Fruit fly (Drosophila melanogaster) whole organism, embryonic: ENCODE results near the gene uif.

Source experiments
- Abd-B ChIP-seq: fragments of 200-800 bp; sonication (Bioruptor generic); optimal IDR thresholded peaks from 2 replicates; lab custom pipeline; 2018; ENCODE audit warnings: missing biosample characterization, mild to moderate bottlenecking, missing genetic modification characterization, moderate library complexity
- Antp ChIP-seq: fragments of 200-800 bp; sonication (Bioruptor generic); optimal IDR thresholded peaks from 3 replicates; lab custom pipeline; 2016; ENCODE audit warnings: missing biosample characterization, missing genetic modification characterization
- BEAF-32 ChIP-seq: fragments of 200-800 bp; sonication (Bioruptor generic); optimal IDR thresholded peaks from 3 replicates; lab custom pipeline; 2017; ENCODE audit warnings: missing biosample characterization, missing genetic modification characterization, mild to moderate bottlenecking, moderate library complexity, missing genetic modification reagents
- Bgb ChIP-seq: fragments of 200-800 bp; sonication (Bioruptor generic); IDR thresholded peaks from 2 replicates; pipeline ENCODE4 v1.3.6; 2022; ENCODE audit warnings: missing biosample characterization, missing genetic modification characterization; ENCODE audit not compliant: partially characterized antibody
- Blimp-1 ChIP-seq: fragments of 200-800 bp; sonication (Bioruptor generic); optimal IDR thresholded peaks from 3 replicates; lab custom pipeline; 2018; ENCODE audit warnings: missing biosample characterization, missing genetic modification characterization, mild to moderate bottlenecking, moderate library complexity, missing genetic modification reagents
- CG10366 ChIP-seq: fragments of 200-800 bp; sonication (Bioruptor generic); IDR thresholded peaks from 2 replicates; pipeline ENCODE4 v1.3.6; 2022; ENCODE audit warnings: missing biosample characterization, missing genetic modification characterization
- CG11398 ChIP-seq: fragments of 200-800 bp; sonication (Bioruptor generic); optimal IDR thresholded peaks from 2 replicates; lab custom pipeline; 2016; ENCODE audit warnings: missing biosample characterization, missing genetic modification characterization
- CG12391 ChIP-seq: fragments of 200-800 bp; sonication (Bioruptor generic); optimal IDR thresholded peaks from 3 replicates; lab custom pipeline; 2018; ENCODE audit warnings: missing biosample characterization, mild to moderate bottlenecking, missing genetic modification characterization, moderate library complexity
- CG12659 ChIP-seq: fragments of 200-800 bp; sonication (Bioruptor generic); optimal IDR thresholded peaks from 3 replicates; lab custom pipeline; 2017; ENCODE audit warnings: mild to moderate bottlenecking, missing biosample characterization, missing genetic modification reagents, missing genetic modification characterization
- CG13123 ChIP-seq: fragments of 200-800 bp; sonication (Bioruptor generic); optimal IDR thresholded peaks from 2 replicates; lab custom pipeline; 2016; ENCODE audit warnings: missing biosample characterization, missing genetic modification characterization
- CG15514 ChIP-seq: fragments of 200-800 bp; sonication (Bioruptor generic); optimal IDR thresholded peaks from 3 replicates; lab custom pipeline; 2017; ENCODE audit warnings: missing biosample characterization, missing genetic modification characterization, mild to moderate bottlenecking, moderate library complexity, missing genetic modification reagents
- CG15601 ChIP-seq: fragments of 200-800 bp; sonication (Bioruptor generic); optimal IDR thresholded peaks from 3 replicates; lab custom pipeline; 2019; ENCODE audit warnings: missing biosample characterization, mild to moderate bottlenecking, missing genetic modification characterization, moderate library complexity
- CG1647 ChIP-seq: fragments of 200-800 bp; sonication (Bioruptor generic); optimal IDR thresholded peaks from 3 replicates; lab custom pipeline; 2016; ENCODE audit warnings: missing biosample characterization, missing genetic modification characterization
- CG16779 ChIP-seq: fragments of 200-800 bp; sonication (Bioruptor generic); IDR thresholded peaks from 2 replicates; pipeline ENCODE4 v1.3.6; 2022; ENCODE audit warnings: missing biosample characterization, missing genetic modification characterization
- CG17385 ChIP-seq: fragments of 200-800 bp; sonication (Bioruptor generic); optimal IDR thresholded peaks from 3 replicates; lab custom pipeline; 2018; ENCODE audit warnings: missing biosample characterization, mild to moderate bottlenecking, missing genetic modification characterization
- CG17802 ChIP-seq: fragments of 200-800 bp; sonication (Bioruptor generic); optimal IDR thresholded peaks from 2 replicates; lab custom pipeline; 2018; ENCODE audit warnings: missing biosample characterization, mild to moderate bottlenecking, missing genetic modification characterization, moderate library complexity
- CG2875 ChIP-seq: fragments of 200-800 bp; sonication (Bioruptor generic); optimal IDR thresholded peaks from 2 replicates; lab custom pipeline; 2017; ENCODE audit warnings: missing biosample characterization, mild to moderate bottlenecking, missing genetic modification characterization, missing genetic modification reagents
- CG2889 ChIP-seq: fragments of 200-800 bp; sonication (Bioruptor generic); IDR thresholded peaks from 3 replicates; pipeline ENCODE4 v1.3.6; 2022; ENCODE audit warnings: missing biosample characterization, missing genetic modification characterization
- CG34224 ChIP-seq: fragments of 200-800 bp; sonication (Bioruptor generic); IDR thresholded peaks from 3 replicates; pipeline ENCODE4 v1.3.6; 2022; ENCODE audit warnings: missing biosample characterization, missing genetic modification characterization; ENCODE audit not compliant: partially characterized antibody
- CG4282 ChIP-seq: fragments of 200-800 bp; sonication (Bioruptor generic); optimal IDR thresholded peaks from 2 replicates; lab custom pipeline; 2016; ENCODE audit warnings: missing biosample characterization, missing genetic modification characterization
- CG4707 ChIP-seq: fragments of 200-800 bp; sonication (Bioruptor generic); optimal IDR thresholded peaks from 2 replicates; lab custom pipeline; 2018; ENCODE audit warnings: missing biosample characterization, mild to moderate bottlenecking, missing genetic modification characterization, moderate library complexity
- CG5953 ChIP-seq: fragments of 200-800 bp; sonication (Bioruptor generic); IDR thresholded peaks from 2 replicates; pipeline ENCODE4 v1.3.6; 2022; ENCODE audit warnings: missing biosample characterization, missing genetic modification characterization
- CG6254 ChIP-seq: fragments of 200-800 bp; sonication (Bioruptor generic); optimal IDR thresholded peaks from 3 replicates; lab custom pipeline; 2017; ENCODE audit warnings: mild to moderate bottlenecking, missing biosample characterization, missing genetic modification reagents, missing genetic modification characterization
- CG7839 ChIP-seq: fragments of 200-800 bp; sonication (Bioruptor generic); optimal IDR thresholded peaks from 3 replicates; lab custom pipeline; 2018; ENCODE audit warnings: missing biosample characterization, mild to moderate bottlenecking, missing genetic modification characterization, moderate library complexity
- CG8924 ChIP-seq: fragments of 200-800 bp; optimal IDR thresholded peaks from 3 replicates; lab custom pipeline; 2019; ENCODE audit warnings: missing biosample characterization, mild to moderate bottlenecking, missing genetic modification characterization, moderate library complexity
- CG8944 ChIP-seq: fragments of 200-800 bp; sonication (Bioruptor generic); optimal IDR thresholded peaks from 3 replicates; lab custom pipeline; 2016; ENCODE audit warnings: missing biosample characterization, missing genetic modification characterization
- Drgx ChIP-seq: fragments of 200-800 bp; sonication (Bioruptor generic); IDR thresholded peaks from 2 replicates; pipeline ENCODE4 v1.3.6; 2022; ENCODE audit warnings: missing biosample characterization, missing genetic modification characterization
- Meics ChIP-seq: fragments of 200-800 bp; sonication (Bioruptor generic); optimal IDR thresholded peaks from 2 replicates; lab custom pipeline; 2017; ENCODE audit warnings: missing biosample characterization, mild to moderate bottlenecking, missing genetic modification characterization
- Oaz ChIP-seq: fragments of 200-800 bp; sonication (Bioruptor generic); IDR thresholded peaks from 2 replicates; pipeline ENCODE4 v1.3.6; 2022; ENCODE audit warnings: missing biosample characterization, missing genetic modification characterization
- PHDP ChIP-seq: fragments of 200-800 bp; sonication (Bioruptor generic); optimal IDR thresholded peaks from 3 replicates; lab custom pipeline; 2018; ENCODE audit warnings: missing biosample characterization, mild to moderate bottlenecking, missing genetic modification characterization, moderate library complexity
- Pdp1 ChIP-seq, 2 experiments: fragments of 200-800 bp; sonication (Bioruptor generic); optimal IDR thresholded peaks; 3 replicates each; lab custom pipeline; 2016; ENCODE audit warnings: missing biosample characterization in 2 of 2, missing genetic modification characterization in 2 of 2, mild to moderate bottlenecking in 1 of 2, moderate library complexity in 1 of 2
- Sry-β ChIP-seq: fragments of 200-800 bp; sonication (Bioruptor generic); optimal IDR thresholded peaks from 2 replicates; lab custom pipeline; 2018; ENCODE audit warnings: missing biosample characterization, mild to moderate bottlenecking, missing genetic modification characterization, moderate library complexity
- Ssrp ChIP-seq: fragments of 200-800 bp; sonication (Bioruptor generic); optimal IDR thresholded peaks from 2 replicates; lab custom pipeline; 2018; ENCODE audit warnings: missing biosample characterization, mild to moderate bottlenecking, missing genetic modification characterization, moderate library complexity
- Xbp1 ChIP-seq: fragments of 200-800 bp; sonication (Bioruptor generic); optimal IDR thresholded peaks from 3 replicates; lab custom pipeline; 2016; ENCODE audit warnings: missing biosample characterization, mild to moderate bottlenecking, missing genetic modification characterization
- btn ChIP-seq: fragments of 200-800 bp; sonication (Bioruptor generic); optimal IDR thresholded peaks from 2 replicates; lab custom pipeline; 2016; ENCODE audit warnings: missing biosample characterization, missing genetic modification characterization
- caup ChIP-seq: fragments of 200-800 bp; sonication (Bioruptor generic); optimal IDR thresholded peaks from 3 replicates; lab custom pipeline; 2017; ENCODE audit warnings: missing biosample characterization, mild to moderate bottlenecking, missing genetic modification characterization, moderate library complexity; ENCODE audit not compliant: severe bottlenecking
- chm ChIP-seq: fragments of 200-800 bp; sonication (Bioruptor generic); IDR thresholded peaks from 2 replicates; pipeline ENCODE4 v1.3.6; 2022; ENCODE audit warnings: missing biosample characterization, missing genetic modification characterization
- corto ChIP-seq: fragments of 200-800 bp; sonication (Bioruptor generic); optimal IDR thresholded peaks from 2 replicates; lab custom pipeline; 2016; ENCODE audit warnings: missing biosample characterization, mild to moderate bottlenecking, missing genetic modification characterization, moderate library complexity
- ems ChIP-seq: fragments of 200-800 bp; sonication (Bioruptor generic); optimal IDR thresholded peaks from 3 replicates; lab custom pipeline; 2016; ENCODE audit warnings: missing biosample characterization, missing genetic modification characterization
- fd102C ChIP-seq: fragments of 200-800 bp; sonication (Bioruptor generic); optimal IDR thresholded peaks from 2 replicates; lab custom pipeline; 2018; ENCODE audit warnings: missing biosample characterization, mild to moderate bottlenecking, missing genetic modification characterization, moderate library complexity
- ftz-f1 ChIP-seq: fragments of 200-800 bp; sonication (Bioruptor generic); optimal IDR thresholded peaks from 2 replicates; lab custom pipeline; 2016; ENCODE audit warnings: missing biosample characterization, missing genetic modification characterization
- hkb ChIP-seq, 2 experiments: fragments of 200-800 bp in 1 of 2; fragments of >200 bp in 1 of 2; sonication (Bioruptor generic) in 1 of 2; IDR thresholded peaks in 1 of 2; optimal IDR thresholded peaks in 1 of 2; 2 replicates each; pipeline versions ENCODE4 v1.3.6 to Lab custom; 2017 to 2022; ENCODE audit warnings: missing biosample characterization in 1 of 2, missing genetic modification characterization in 1 of 2
- maf-S ChIP-seq: fragments of 200-800 bp; sonication (Bioruptor generic); optimal IDR thresholded peaks from 2 replicates; lab custom pipeline; 2016; ENCODE audit warnings: missing biosample characterization, missing genetic modification characterization
- pum ChIP-seq: fragments of 200-800 bp; sonication (Bioruptor generic); optimal IDR thresholded peaks from 2 replicates; lab custom pipeline; 2016; ENCODE audit warnings: missing biosample characterization, missing genetic modification characterization
- sisA ChIP-seq: fragments of 200-800 bp; sonication (Bioruptor generic); IDR thresholded peaks from 2 replicates; pipeline ENCODE4 v1.3.6; 2022; ENCODE audit warnings: missing biosample characterization, missing genetic modification characterization
- slou ChIP-seq: fragments of 200-800 bp; sonication (Bioruptor generic); optimal IDR thresholded peaks from 3 replicates; lab custom pipeline; 2016; ENCODE audit warnings: missing biosample characterization, missing genetic modification characterization
- wor ChIP-seq: fragments of 200-800 bp; sonication (Bioruptor generic); IDR thresholded peaks from 2 replicates; pipeline ENCODE4 v1.3.6; 2022; ENCODE audit warnings: missing biosample characterization, missing genetic modification characterization

Gene uif

dm6 chr2L:7043039-7043905 lies 33.1 kb upstream of the uif start (continued):
- TF ChIP-seq CG2875 (GFP tag; lab: Kevin White, UChicago): peak; percentile 76
- peak; percentile 11 for TF ChIP-seq CG15514
- no peak for TF ChIP-seq Bgb (GFP tag; lab: Robert Waterston, UW)
- peak; percentile 17 for TF ChIP-seq Blimp-1 (GFP tag; lab: Kevin White, UChicago)
- peak; percentile 21 for TF ChIP-seq Ssrp
- TF ChIP-seq Drgx (GFP tag; lab: Robert Waterston, UW): 0 out of 2 replicates have a peak, but pooled peaks have one; percentile 10
- TF ChIP-seq CG4282 (GFP tag; lab: Kevin White, UChicago): peak; percentile 54
- no peak for TF ChIP-seq CG17802 (tag; lab: Kevin White, UChicago)
- TF ChIP-seq Abd-B (GFP tag; lab: Kevin White, UChicago): no peak
- TF ChIP-seq Antp: no peak
- TF ChIP-seq chm (GFP tag; lab: Robert Waterston, UW): peak; percentile 71; the same call in 1 of the 2 replicates
- TF ChIP-seq btn: no peak
- TF ChIP-seq CG11398 (GFP tag; lab: Kevin White, UChicago): peak; percentile 37
- peak; percentile 17 for TF ChIP-seq CG8944 (GFP tag; lab: Kevin White, UChicago)
- no peak for TF ChIP-seq sisA (GFP tag; lab: Robert Waterston, UW)
- no peak for TF ChIP-seq ftz-f1 (GFP tag; lab: Kevin White, UChicago)
- peak; percentile 61 for TF ChIP-seq CG15601 (tag; lab: Kevin White, UChicago)
- no peak for TF ChIP-seq ems (GFP tag; lab: Kevin White, UChicago)
- TF ChIP-seq Sry-β (GFP tag; lab: Kevin White, UChicago): no peak
- TF ChIP-seq CG4707: peak; percentile 59
- TF ChIP-seq fd102C (GFP tag; lab: Kevin White, UChicago): peak; percentile 52
- TF ChIP-seq CG7839 (tag; lab: Kevin White, UChicago): peak; percentile 27
- no peak for TF ChIP-seq caup (GFP tag; lab: Kevin White, UChicago)
- no peak for TF ChIP-seq wor (GFP tag; lab: Robert Waterston, UW)
- TF ChIP-seq CG6254 (GFP tag; lab: Kevin White, UChicago): no peak
- 0 out of 2 replicates have a peak, but pooled peaks have one; percentile 9 for TF ChIP-seq CG5953 (GFP tag; lab: Robert Waterston, UW)
- TF ChIP-seq CG13123 (GFP tag; lab: Kevin White, UChicago): peak; percentile 22
- no peak for TF ChIP-seq Meics (GFP tag; lab: Kevin White, UChicago)
- no peak for TF ChIP-seq CG12659
- no peak for TF ChIP-seq BEAF-32 (GFP tag; lab: Kevin White, UChicago)
- TF ChIP-seq Xbp1 (GFP tag; lab: Kevin White, UChicago): no peak
- peak; percentile 15 for TF ChIP-seq PHDP
- TF ChIP-seq corto (GFP tag; lab: Kevin White, UChicago): no peak
- no peak for TF ChIP-seq CG10366 (GFP tag; lab: Robert Waterston, UW)
- peak; percentile 7 to 94 for TF ChIP-seq Pdp1 (GFP tag; optimal IDR thresholded peaks at IDR 0.05; lab: Kevin White, UChicago)
- no peak for TF ChIP-seq hkb (optimal IDR thresholded peaks at IDR 0.05; lab: Kevin White, UChicago)
- peak; percentile 52; the same call in 1 of the 2 replicates for TF ChIP-seq hkb (GFP tag; IDR thresholded peaks at IDR 0.05; lab: Robert Waterston, UW)
- no peak for TF ChIP-seq maf-S
- TF ChIP-seq Oaz (GFP tag; lab: Robert Waterston, UW): no peak
- TF ChIP-seq CG1647: no peak
- TF ChIP-seq CG2889 (GFP tag; lab: Robert Waterston, UW): 0 out of 3 replicates have a peak, but pooled peaks have one; percentile 51
- TF ChIP-seq slou (GFP tag; lab: Kevin White, UChicago): no peak
- TF ChIP-seq CG16779: no peak
- TF ChIP-seq CG17385: peak; percentile 11
- no peak for TF ChIP-seq CG34224 (GFP tag; lab: Robert Waterston, UW)
- no peak for TF ChIP-seq CG12391 (tag; lab: Kevin White, UChicago)
- TF ChIP-seq pum: no peak
- TF ChIP-seq CG8924: no peak
